Worm (Caenorhabditis elegans) whole organism, L3 larva: ENCODE results near the gene flp-18.

Source experiments
- R02D3.7 ChIP-seq: fragments of 150-350 bp; optimal IDR thresholded peaks from 2 replicates; lab custom pipeline; 2014; ENCODE audit warnings: missing biosample characterization, missing genetic modification characterization
- ZK546.5 ChIP-seq: sonication (generic microtip); optimal IDR thresholded peaks from 2 replicates; lab custom pipeline; 2017; ENCODE audit warnings: missing biosample characterization, missing genetic modification characterization
- aly-2 ChIP-seq: fragments of 150-350 bp; optimal IDR thresholded peaks from 2 replicates; lab custom pipeline; 2014; ENCODE audit warnings: missing biosample characterization, missing genetic modification characterization
- ama-1 ChIP-seq: fragments of 150-350 bp; optimal IDR thresholded peaks from 2 replicates; lab custom pipeline; 2018
- ceh-16 ChIP-seq: sonication (generic microtip); optimal IDR thresholded peaks from 2 replicates; lab custom pipeline; 2017; ENCODE audit warnings: missing biosample characterization, missing genetic modification characterization
- ceh-28 ChIP-seq: fragments of 150-350 bp; optimal IDR thresholded peaks from 2 replicates; lab custom pipeline; 2014; ENCODE audit warnings: missing biosample characterization, missing genetic modification reagents, missing genetic modification characterization
- ceh-82 ChIP-seq: fragments of 150-350 bp; optimal IDR thresholded peaks from 2 replicates; lab custom pipeline; 2014; ENCODE audit warnings: missing biosample characterization, missing genetic modification characterization
- ceh-9 ChIP-seq: sonication (generic microtip); optimal IDR thresholded peaks from 2 replicates; lab custom pipeline; 2018; ENCODE audit warnings: missing biosample characterization, missing genetic modification characterization
- daf-12 ChIP-seq: fragments of 150-350 bp; optimal IDR thresholded peaks from 2 replicates; lab custom pipeline; 2014; ENCODE audit warnings: missing biosample characterization, missing genetic modification reagents, missing genetic modification characterization
- egl-27 ChIP-seq: sonication (generic microtip); optimal IDR thresholded peaks from 4 replicates; lab custom pipeline; 2017; ENCODE audit warnings: missing biosample characterization, missing genetic modification reagents, missing genetic modification characterization
- egl-5 ChIP-seq: fragments of 150-350 bp; optimal IDR thresholded peaks from 2 replicates; lab custom pipeline; 2017; ENCODE audit warnings: missing biosample characterization, missing genetic modification reagents, missing genetic modification characterization, inconsistent platforms
- elt-1 ChIP-seq: fragments of 150-350 bp; optimal IDR thresholded peaks from 2 replicates; lab custom pipeline; 2014; ENCODE audit warnings: missing biosample characterization, missing genetic modification characterization
- elt-2 ChIP-seq: sonication (generic microtip); optimal IDR thresholded peaks from 2 replicates; lab custom pipeline; 2016; ENCODE audit warnings: missing genetic modification reagents, mild to moderate bottlenecking, missing genetic modification characterization, missing compliant biosample characterization
- elt-3 ChIP-seq, 3 experiments: fragments of 150-350 bp in 1 of 3; sonication (generic microtip) in 2 of 3; optimal IDR thresholded peaks; 2 replicates in 2 of 3; 4 replicates in 1 of 3; lab custom pipeline; 2014 to 2017; ENCODE audit warnings: missing biosample characterization in 3 of 3, missing genetic modification characterization in 3 of 3
- eor-1 ChIP-seq, 2 experiments: fragments of 150-350 bp; optimal IDR thresholded peaks; 2 replicates each; lab custom pipeline; 2014 to 2018; ENCODE audit warnings: missing biosample characterization in 2 of 2, missing genetic modification characterization in 2 of 2
- fkh-10 ChIP-seq: sonication (generic microtip); optimal IDR thresholded peaks from 2 replicates; lab custom pipeline; 2017; ENCODE audit warnings: missing biosample characterization, missing genetic modification reagents, missing genetic modification characterization
- fkh-2 ChIP-seq: fragments of 150-350 bp; optimal IDR thresholded peaks from 2 replicates; lab custom pipeline; 2014; ENCODE audit warnings: missing biosample characterization, missing genetic modification reagents, missing genetic modification characterization
- fos-1 ChIP-seq: fragments of 150-350 bp; optimal IDR thresholded peaks from 2 replicates; lab custom pipeline; 2014; ENCODE audit warnings: missing biosample characterization, missing genetic modification characterization
- hmg-11 ChIP-seq: sonication (generic microtip); optimal IDR thresholded peaks from 2 replicates; lab custom pipeline; 2016; ENCODE audit warnings: missing genetic modification characterization, missing compliant biosample characterization
- jun-1 ChIP-seq: fragments of 150-350 bp; optimal IDR thresholded peaks from 2 replicates; lab custom pipeline; 2014; ENCODE audit warnings: missing biosample characterization, missing genetic modification reagents, missing genetic modification characterization
- lin-15B ChIP-seq: fragments of 150-350 bp; optimal IDR thresholded peaks from 2 replicates; lab custom pipeline; 2014; ENCODE audit warnings: missing biosample characterization, missing genetic modification characterization
- lin-39 ChIP-seq: fragments of 150-350 bp; optimal IDR thresholded peaks from 2 replicates; lab custom pipeline; 2018; ENCODE audit warnings: missing biosample characterization, missing genetic modification reagents, missing genetic modification characterization
- lsy-12 ChIP-seq: sonication (generic microtip); optimal IDR thresholded peaks from 2 replicates; lab custom pipeline; 2016; ENCODE audit warnings: mild to moderate bottlenecking, missing genetic modification characterization, missing compliant biosample characterization
- mdl-1 ChIP-seq: fragments of 150-350 bp; optimal IDR thresholded peaks from 2 replicates; lab custom pipeline; 2014; ENCODE audit warnings: missing biosample characterization, missing genetic modification characterization
- mml-1 ChIP-seq: fragments of 150-350 bp; sonication (generic microtip); optimal IDR thresholded peaks from 3 replicates; lab custom pipeline; 2014; ENCODE audit warnings: missing biosample characterization, missing genetic modification characterization
- nfya-1 ChIP-seq: sonication (generic microtip); optimal IDR thresholded peaks from 2 replicates; lab custom pipeline; 2017; ENCODE audit warnings: missing genetic modification characterization, mild to moderate bottlenecking, missing compliant biosample characterization, antibody characterized with exemption, moderate library complexity; ENCODE audit not compliant: insufficient read depth
- nhr-11 ChIP-seq: fragments of 150-350 bp; optimal IDR thresholded peaks from 2 replicates; lab custom pipeline; 2014; ENCODE audit warnings: missing biosample characterization, missing genetic modification characterization
- nhr-12 ChIP-seq: fragments of 150-350 bp; optimal IDR thresholded peaks from 2 replicates; lab custom pipeline; 2014; ENCODE audit warnings: missing biosample characterization, missing genetic modification characterization
- nhr-23 ChIP-seq: fragments of 150-350 bp; optimal IDR thresholded peaks from 2 replicates; lab custom pipeline; 2014; ENCODE audit warnings: missing biosample characterization, missing genetic modification reagents, missing genetic modification characterization
- nhr-237 ChIP-seq: fragments of 150-350 bp; optimal IDR thresholded peaks from 2 replicates; lab custom pipeline; 2014; ENCODE audit warnings: missing biosample characterization, missing genetic modification characterization
- nhr-25 ChIP-seq: sonication (generic microtip); optimal IDR thresholded peaks from 2 replicates; lab custom pipeline; 2017; ENCODE audit warnings: missing biosample characterization, missing genetic modification characterization
- nhr-28 ChIP-seq: fragments of 150-350 bp; optimal IDR thresholded peaks from 2 replicates; lab custom pipeline; 2014; ENCODE audit warnings: missing biosample characterization, missing genetic modification characterization
- nhr-43 ChIP-seq: sonication (generic microtip); optimal IDR thresholded peaks from 2 replicates; lab custom pipeline; 2016; ENCODE audit warnings: mild to moderate bottlenecking, missing genetic modification characterization, missing compliant biosample characterization; ENCODE audit not compliant: poor library complexity, severe bottlenecking
- nhr-67 ChIP-seq: fragments of 150-350 bp; optimal IDR thresholded peaks from 2 replicates; lab custom pipeline; 2014; ENCODE audit warnings: missing biosample characterization, missing genetic modification characterization
- nhr-76 ChIP-seq: fragments of 150-350 bp; sonication (generic microtip); optimal IDR thresholded peaks from 5 replicates; lab custom pipeline; 2014; ENCODE audit warnings: missing biosample characterization, missing genetic modification characterization
- nhr-77 ChIP-seq: fragments of 150-350 bp; optimal IDR thresholded peaks from 2 replicates; lab custom pipeline; 2014; ENCODE audit warnings: missing biosample characterization, missing genetic modification characterization
- pha-4 ChIP-seq: fragments of 150-350 bp; optimal IDR thresholded peaks from 2 replicates; lab custom pipeline; 2014; ENCODE audit warnings: missing biosample characterization, missing genetic modification reagents, missing genetic modification characterization
- pqm-1 ChIP-seq: fragments of 150-350 bp; optimal IDR thresholded peaks from 2 replicates; lab custom pipeline; 2017; ENCODE audit warnings: missing biosample characterization, missing genetic modification characterization, inconsistent platforms
- sea-2 ChIP-seq: fragments of 150-350 bp; sonication (generic microtip); optimal IDR thresholded peaks from 4 replicates; lab custom pipeline; 2014; ENCODE audit warnings: missing biosample characterization, missing genetic modification reagents, missing genetic modification characterization
- skn-1 ChIP-seq: fragments of 150-350 bp; optimal IDR thresholded peaks from 2 replicates; lab custom pipeline; 2014; ENCODE audit warnings: missing biosample characterization, missing genetic modification characterization
- snpc-4 ChIP-seq: fragments of 150-350 bp; optimal IDR thresholded peaks from 2 replicates; lab custom pipeline; 2014; ENCODE audit warnings: missing biosample characterization, missing genetic modification characterization
- tbx-2 ChIP-seq: sonication (generic microtip); optimal IDR thresholded peaks from 2 replicates; lab custom pipeline; 2016; ENCODE audit warnings: mild to moderate bottlenecking, missing genetic modification characterization, missing compliant biosample characterization
- unc-39 ChIP-seq: sonication (generic microtip); optimal IDR thresholded peaks from 4 replicates; lab custom pipeline; 2017; ENCODE audit warnings: missing biosample characterization, missing genetic modification characterization
- unc-62 ChIP-seq: fragments of 150-350 bp; sonication (generic microtip); optimal IDR thresholded peaks from 4 replicates; lab custom pipeline; 2014; ENCODE audit warnings: missing biosample characterization, missing genetic modification reagents, missing genetic modification characterization
- zag-1 ChIP-seq: fragments of 150-350 bp; optimal IDR thresholded peaks from 2 replicates; lab custom pipeline; 2014; ENCODE audit warnings: missing biosample characterization, missing genetic modification characterization
- ztf-11 ChIP-seq: fragments of 150-350 bp; optimal IDR thresholded peaks from 2 replicates; lab custom pipeline; 2014; ENCODE audit warnings: missing biosample characterization, missing genetic modification characterization
- ztf-4 ChIP-seq: fragments of 150-350 bp; optimal IDR thresholded peaks from 2 replicates; lab custom pipeline; 2014; ENCODE audit warnings: missing biosample characterization, missing genetic modification characterization

flp-18 gene

ce11 chrX:2999652-3000051 lies 18.7 kb downstream of the flp-18 start, which contains the start of gene Y41G9A.17:
Gene Y41G9A.17, minus strand, starts transcription at chrX:2999752.
- TF ChIP-seq daf-12 (tag; lab: Kevin White, UChicago) (no peak), pha-4 (no peak)

- TF ChIP-seq ceh-82 = peak; percentile 100
- peak; percentile 88 for TF ChIP-seq mdl-1 (tag; lab: Kevin White, UChicago)
- no peak for TF ChIP-seq ceh-9 (tag; lab: Kevin White, UChicago)
- peak; percentile 86 for TF ChIP-seq elt-1 (tag; lab: Kevin White, UChicago)
- peak; percentile 51 for TF ChIP-seq lin-15B
- peak; percentile 99 for TF ChIP-seq skn-1 (tag; lab: Kevin White, UChicago)
- no peak for TF ChIP-seq mml-1 (tag; lab: Kevin White, UChicago)
- peak; percentile 91 for TF ChIP-seq lin-39 (tag; lab: Kevin White, UChicago)
- peak; percentile 100 for TF ChIP-seq aly-2 (tag; lab: Kevin White, UChicago)
- peak; percentile 90 for TF ChIP-seq ztf-4 (tag; lab: Kevin White, UChicago)
- TF ChIP-seq nhr-76 (tag; lab: Kevin White, UChicago) = peak; percentile 72
- peak; percentile 80 for TF ChIP-seq nhr-237 (tag; lab: Kevin White, UChicago)
- TF ChIP-seq fkh-2 (tag; lab: Kevin White, UChicago) = peak; percentile 94
- TF ChIP-seq hmg-11 (tag; lab: Kevin White, UChicago) = peak; percentile 93
- peak in 1 of 2 experiments; percentile 88 for TF ChIP-seq eor-1 (tag; optimal IDR thresholded peaks at IDR 0.05; lab: Kevin White, UChicago)
- TF ChIP-seq lsy-12 = peak; percentile 97
- peak; percentile 99 for TF ChIP-seq tbx-2 (tag; lab: Kevin White, UChicago)
- TF ChIP-seq nhr-28 (tag; lab: Kevin White, UChicago) = peak; percentile 97
- peak; percentile 100 for TF ChIP-seq fkh-10 (GFP tag; lab: Kevin White, UChicago)
- peak; percentile 97 for TF ChIP-seq nfya-1
- TF ChIP-seq nhr-77 (tag; lab: Kevin White, UChicago) = peak; percentile 99
- TF ChIP-seq fos-1 (tag; lab: Kevin White, UChicago) = peak; percentile 95
- TF ChIP-seq ama-1 (lab: Kevin White, UChicago) = no peak
- TF ChIP-seq zag-1 (tag; lab: Kevin White, UChicago) = peak; percentile 95
- TF ChIP-seq unc-62 (GFP tag; lab: Kevin White, UChicago) = peak; percentile 97
- TF ChIP-seq ceh-28 (tag; lab: Kevin White, UChicago) = peak; percentile 99
- TF ChIP-seq pqm-1 = peak; percentile 94
- TF ChIP-seq jun-1 (tag; lab: Kevin White, UChicago) = peak; percentile 100
- no peak for TF ChIP-seq sea-2 (GFP tag; lab: Kevin White, UChicago)
- TF ChIP-seq nhr-12 (tag; lab: Kevin White, UChicago) = peak; percentile 51
- peak; percentile 93 for TF ChIP-seq egl-27 (tag; lab: Kevin White, UChicago)
- peak; percentile 94 for TF ChIP-seq R02D3.7 (tag; lab: Kevin White, UChicago)
- TF ChIP-seq ZK546.5 (tag; lab: Kevin White, UChicago) = peak; percentile 76
- TF ChIP-seq pha-4 = peak; percentile 99
- TF ChIP-seq ceh-16 (tag; lab: Kevin White, UChicago) = peak; percentile 78
- peak; percentile 75 for TF ChIP-seq nhr-67 (tag; lab: Kevin White, UChicago)
- peak; percentile 100 for TF ChIP-seq nhr-23 (tag; lab: Kevin White, UChicago)
- TF ChIP-seq nhr-11 (tag; lab: Kevin White, UChicago) = peak; percentile 97
- peak; percentile 67 for TF ChIP-seq ztf-11 (tag; lab: Kevin White, UChicago)
- peak; percentile 99 for TF ChIP-seq egl-5 (tag; lab: Kevin White, UChicago)
- peak; percentile 83 for TF ChIP-seq elt-2 (tag; lab: Kevin White, UChicago)
- TF ChIP-seq snpc-4 (tag; lab: Kevin White, UChicago) = peak; percentile 95
- peak; percentile 89 for TF ChIP-seq daf-12 (tag; lab: Kevin White, UChicago)
- TF ChIP-seq elt-3 (tag; optimal IDR thresholded peaks at IDR 0.05; lab: Kevin White, UChicago) = peak; percentile 86 to 98 (median 93)
- TF ChIP-seq nhr-43 (tag; lab: Kevin White, UChicago) = peak; percentile 99
- TF ChIP-seq unc-39 (tag; lab: Kevin White, UChicago) = no peak
- TF ChIP-seq nhr-25 (tag; lab: Kevin White, UChicago) = peak; percentile 94
Measured at ce11 chrX:2996976-2997399, 21.4 kb downstream of the flp-18 start.
